Fruit fly (Drosophila melanogaster): Measurements from ENCODE around the gene CG6834.
A peak's percentile ranks its signal among the peaks of the same experiment; 100 is the strongest.

The CG6834 gene

dm6 chr3R:11691747-11692146, 3.8 kb upstream of the CG6834 start, which contains the start of gene CG18765:
Gene CG18765 (minus strand): TSS chr3R:11691799.
- TF ChIP-seq sens (GFP tag) (peak; percentile 14), sd (tag; optimal IDR thresholded peaks at IDR 0.05) (peak; percentile 32), crol (GFP tag; IDR thresholded peaks at IDR 0.05) (no peak), CG9437 (GFP tag; optimal IDR thresholded peaks at IDR 0.05) (no peak), fd96Cb (tag; optimal IDR thresholded peaks at IDR 0.05) (no peak), Hey (tag; optimal IDR thresholded peaks at IDR 0.05) (no peak), mirr (GFP tag; optimal IDR thresholded peaks at IDR 0.05) (peak; percentile 49), dpn (GFP tag; optimal IDR thresholded peaks at IDR 0.05) (no peak), CG34376 (GFP tag; optimal IDR thresholded peaks at IDR 0.05) (peak; percentile 59), Six4 (GFP tag; optimal IDR thresholded peaks at IDR 0.05) (no peak), CG10274 (GFP tag; optimal IDR thresholded peaks at IDR 0.05) (no peak), tx (GFP tag; optimal IDR thresholded peaks at IDR 0.05) (no peak), Oaz (GFP tag; IDR thresholded peaks at IDR 0.05) (no peak), exex (tag; optimal IDR thresholded peaks at IDR 0.05) (peak; percentile 79), CG14965 (GFP tag; optimal IDR thresholded peaks at IDR 0.05; ENCODE audit: borderline replicate concordance) (no peak)

dm6 chr3R:11690857-11691471, 3.0 kb upstream of the CG6834 start:
- TF ChIP-seq Ada2b (GFP tag; IDR thresholded peaks at IDR 0.05) = no peak
- no peak for TF ChIP-seq gt (GFP tag; IDR thresholded peaks at IDR 0.05)
- peak; percentile 24 for TF ChIP-seq Jarid2 (GFP tag; optimal IDR thresholded peaks at IDR 0.05)
- TF ChIP-seq GATAe (GFP tag; conservative IDR thresholded peaks at IDR 0.05) = peak; percentile 61; the same call in 1 of the 2 replicates
- no peak for TF ChIP-seq Hand (GFP tag; optimal IDR thresholded peaks at IDR 0.05)
- TF ChIP-seq tll (GFP tag; optimal IDR thresholded peaks at IDR 0.05) = no peak
- TF ChIP-seq CG13287 (GFP tag; IDR thresholded peaks at IDR 0.05; ENCODE audit: partially characterized antibody) = 0 out of 2 replicates have a peak, but pooled peaks have one; percentile 13
- peak in 1 of 2 experiments; percentile 36 for TF ChIP-seq Trl (optimal IDR thresholded peaks at IDR 0.05)
- TF ChIP-seq Trl (GFP tag; optimal IDR thresholded peaks at IDR 0.05) = no peak
- TF ChIP-seq row (GFP tag; IDR thresholded peaks at IDR 0.05) = peak; percentile 49; the same call in 2 of the 3 replicates
- TF ChIP-seq HmgZ (tag; optimal IDR thresholded peaks at IDR 0.05) = no peak
- peak; percentile 82 for TF ChIP-seq D19A (tag; optimal IDR thresholded peaks at IDR 0.05)
- TF ChIP-seq CG2199 (GFP tag; IDR thresholded peaks at IDR 0.05) = no peak
- TF ChIP-seq Bgb (GFP tag; IDR thresholded peaks at IDR 0.05; ENCODE audit: partially characterized antibody) = no peak
- peak; percentile 37 for TF ChIP-seq sug (tag; optimal IDR thresholded peaks at IDR 0.05)
- peak; percentile 82 for TF ChIP-seq Deaf1 (tag; optimal IDR thresholded peaks at IDR 0.05)
- TF ChIP-seq CG1832 (GFP tag; optimal IDR thresholded peaks at IDR 0.05) = no peak
- no peak for TF ChIP-seq CG32772 (GFP tag; IDR thresholded peaks at IDR 0.05)
- no peak for TF ChIP-seq bowl (GFP tag; IDR thresholded peaks at IDR 0.05)
- no peak for TF ChIP-seq ab (GFP tag; optimal IDR thresholded peaks at IDR 0.05)
- no peak for TF ChIP-seq CG10565 (GFP tag; optimal IDR thresholded peaks at IDR 0.05)
- peak; percentile 75 for TF ChIP-seq Med (GFP tag)
- no peak for TF ChIP-seq BEAF-32 (GFP tag; optimal IDR thresholded peaks at IDR 0.05)
- no peak for TF ChIP-seq ara (GFP tag; IDR thresholded peaks at IDR 0.05)
- peak; percentile 60 for TF ChIP-seq CG12769 (tag; optimal IDR thresholded peaks at IDR 0.05)
- TF ChIP-seq CG9932 (GFP tag; IDR thresholded peaks at IDR 0.05) = peak; percentile 15; the same call in 1 of the 2 replicates
- TF ChIP-seq CG10274 (GFP tag; optimal IDR thresholded peaks at IDR 0.05) = no peak
